Fruit fly (Drosophila melanogaster) whole organism, prepupa: ENCODE measurements around the gene CG31524.

ENCODE experiments used
- CG10631 ChIP-seq: fragments of 200-800 bp; sonication (Bioruptor generic); optimal IDR thresholded peaks from 2 replicates; lab custom pipeline; 2016; ENCODE audit warnings: missing biosample characterization, missing genetic modification characterization
- CG31627 ChIP-seq: fragments of 200-800 bp; sonication (Bioruptor generic); optimal IDR thresholded peaks from 3 replicates; lab custom pipeline; 2016; ENCODE audit warnings: missing biosample characterization, missing genetic modification characterization
- CG3919 ChIP-seq: fragments of 200-800 bp; sonication (Bioruptor generic); optimal IDR thresholded peaks from 3 replicates; lab custom pipeline; 2016; ENCODE audit warnings: missing biosample characterization, missing genetic modification characterization
- CG6792 ChIP-seq: fragments of 200-800 bp; sonication (Bioruptor generic); optimal IDR thresholded peaks from 3 replicates; lab custom pipeline; 2016; ENCODE audit warnings: missing biosample characterization, missing genetic modification characterization
- CG8632 ChIP-seq: fragments of 200-800 bp; sonication (Bioruptor generic); optimal IDR thresholded peaks from 3 replicates; lab custom pipeline; 2016; ENCODE audit warnings: missing biosample characterization, missing genetic modification characterization
- Hr38 ChIP-seq: sonication (Bioruptor generic); optimal IDR thresholded peaks from 2 replicates; lab custom pipeline; 2016; ENCODE audit warnings: missing biosample characterization, missing genetic modification characterization
- Hr39 ChIP-seq: fragments of 200-800 bp; sonication (Bioruptor generic); optimal IDR thresholded peaks from 2 replicates; lab custom pipeline; 2016; ENCODE audit warnings: missing biosample characterization, missing genetic modification characterization
- OdsH ChIP-seq: fragments of 200-800 bp; sonication (Bioruptor generic); optimal IDR thresholded peaks from 3 replicates; lab custom pipeline; 2016; ENCODE audit warnings: missing biosample characterization, missing genetic modification characterization
- fd59A ChIP-seq: fragments of 200-800 bp; sonication (Bioruptor generic); optimal IDR thresholded peaks from 2 replicates; lab custom pipeline; 2017; ENCODE audit warnings: missing biosample characterization, mild to moderate bottlenecking, missing genetic modification characterization, missing genetic modification reagents
- fd85E ChIP-seq: fragments of 200-800 bp; sonication (Bioruptor generic); optimal IDR thresholded peaks from 3 replicates; lab custom pipeline; 2016; ENCODE audit warnings: missing biosample characterization, missing genetic modification characterization
- pdm3 ChIP-seq: fragments of 200-800 bp; sonication (Bioruptor generic); optimal IDR thresholded peaks from 3 replicates; lab custom pipeline; 2016; ENCODE audit warnings: missing biosample characterization, missing genetic modification characterization

- TF ChIP-seq CG3919 (no peak), OdsH (GFP tag; lab: Kevin White, UChicago) (no peak), CG31627 (GFP tag; lab: Kevin White, UChicago) (no peak), pdm3 (GFP tag; lab: Kevin White, UChicago) (no peak), fd85E (GFP tag; lab: Kevin White, UChicago) (no peak), CG8632 (GFP tag; lab: Kevin White, UChicago) (no peak), CG6792 (GFP tag; lab: Kevin White, UChicago) (no peak), CG10631 (GFP tag; lab: Kevin White, UChicago) (no peak), fd59A (GFP tag; lab: Kevin White, UChicago) (no peak), Hr39 (GFP tag; lab: Kevin White, UChicago) (no peak), Hr38 (GFP tag; lab: Kevin White, UChicago) (no peak)
Measured at dm6 chr3R:30562733-30563259, 48.6 kb upstream of the CG31524 start.
